Fruit fly (Drosophila melanogaster): ENCODE results near the gene Pdha.
A peak's percentile ranks its signal among the peaks of the same experiment; 100 is the strongest.

Gene Pdha

dm6 chrX:4666650-4667360, 35.3 kb upstream of the Pdha start, which contains the start of gene CG3009 (continued):
- TF ChIP-seq CG4404 (GFP tag; IDR thresholded peaks at IDR 0.05) (peak; percentile 94), Lhr (GFP tag; optimal IDR thresholded peaks at IDR 0.05) (peak; percentile 88), aop (GFP tag; IDR thresholded peaks at IDR 0.05) (peak; percentile 81), slou (GFP tag; optimal IDR thresholded peaks at IDR 0.05) (peak; percentile 94), CG1024 (GFP tag; IDR thresholded peaks at IDR 0.05) (peak; percentile 90), CG1233 (GFP tag; optimal IDR thresholded peaks at IDR 0.05) (peak; percentile 95), CG6272 (GFP tag; IDR thresholded peaks at IDR 0.05) (peak; percentile 96), CG7928 (GFP tag; optimal IDR thresholded peaks at IDR 0.05) (peak; percentile 79), gem (tag; optimal IDR thresholded peaks at IDR 0.05) (peak; percentile 98), her (GFP tag; optimal IDR thresholded peaks at IDR 0.05) (peak; percentile 97), Ssrp (tag; optimal IDR thresholded peaks at IDR 0.05) (peak; percentile 93), CG6689 (GFP tag; IDR thresholded peaks at IDR 0.05) (peak; percentile 98), CG7745 (tag; optimal IDR thresholded peaks at IDR 0.05) (peak; percentile 27), Rfx (GFP tag; IDR thresholded peaks at IDR 0.05) (peak; percentile 99), zfh1 (GFP tag; IDR thresholded peaks at IDR 0.05) (peak; percentile 97), CG32772 (GFP tag; IDR thresholded peaks at IDR 0.05) (peak; percentile 97), Awh (GFP tag; IDR thresholded peaks at IDR 0.05) (peak; percentile 97), Optix (GFP tag; IDR thresholded peaks at IDR 0.05) (peak; percentile 98), CG13624 (GFP tag; optimal IDR thresholded peaks at IDR 0.05) (peak; percentile 98), peb (GFP tag; IDR thresholded peaks at IDR 0.05) (peak; percentile 98), CG14667 (GFP tag; IDR thresholded peaks at IDR 0.05) (peak; percentile 95), Mrtf (GFP tag; IDR thresholded peaks at IDR 0.05) (peak; percentile 98), nerfin-1 (tag; optimal IDR thresholded peaks at IDR 0.05) (peak; percentile 94), CG8765 (GFP tag; IDR thresholded peaks at IDR 0.05) (peak; percentile 89), CG2199 (GFP tag; IDR thresholded peaks at IDR 0.05) (peak; percentile 96), CG17912 (GFP tag; optimal IDR thresholded peaks at IDR 0.05) (peak; percentile 74), CG1529 (GFP tag; optimal IDR thresholded peaks at IDR 0.05) (peak; percentile 94), Spps (tag; optimal IDR thresholded peaks at IDR 0.05) (peak; percentile 77), dmrt11E (tag; optimal IDR thresholded peaks at IDR 0.05) (peak; percentile 64), Hey (tag; optimal IDR thresholded peaks at IDR 0.05) (peak; percentile 91), hb (GFP tag; IDR thresholded peaks at IDR 0.05; ENCODE audit: partially characterized antibody) (no peak), CG6765 (GFP tag; optimal IDR thresholded peaks at IDR 0.05) (peak; percentile 98), CG8359 (GFP tag; optimal IDR thresholded peaks at IDR 0.05; ENCODE audit: borderline replicate concordance) (peak; percentile 89), tgo (GFP tag; IDR thresholded peaks at IDR 0.05) (peak; percentile 97), CG8944 (GFP tag; optimal IDR thresholded peaks at IDR 0.05) (peak; percentile 98), CG1832 (GFP tag; optimal IDR thresholded peaks at IDR 0.05) (peak; percentile 38), CG11504 (tag; optimal IDR thresholded peaks at IDR 0.05) (peak; percentile 96), exex (tag; optimal IDR thresholded peaks at IDR 0.05) (peak; percentile 86), HLHmδ (GFP tag; optimal IDR thresholded peaks at IDR 0.05) (no peak), eyg (GFP tag; optimal IDR thresholded peaks at IDR 0.05) (peak; percentile 97), Xrp1 (GFP tag; IDR thresholded peaks at IDR 0.05) (peak; percentile 98), HLH3B (GFP tag; IDR thresholded peaks at IDR 0.05) (peak; percentile 97), ash1 (GFP tag; optimal IDR thresholded peaks at IDR 0.05) (peak; percentile 77), lilli (GFP tag; optimal IDR thresholded peaks at IDR 0.05) (peak; percentile 99), so (GFP tag; IDR thresholded peaks at IDR 0.05) (peak; percentile 98), dimm (GFP tag; IDR thresholded peaks at IDR 0.05) (peak; percentile 89), H15 (GFP tag; IDR thresholded peaks at IDR 0.05) (peak; percentile 94), gt (GFP tag; IDR thresholded peaks at IDR 0.05) (peak; percentile 92), lab (GFP tag; optimal IDR thresholded peaks at IDR 0.05) (peak; percentile 99), Dll (GFP tag; IDR thresholded peaks at IDR 0.05; ENCODE audit: partially characterized antibody) (no peak)
